Fruit fly (Drosophila melanogaster): ENCODE measurements around the gene CG10154.

DNA sequence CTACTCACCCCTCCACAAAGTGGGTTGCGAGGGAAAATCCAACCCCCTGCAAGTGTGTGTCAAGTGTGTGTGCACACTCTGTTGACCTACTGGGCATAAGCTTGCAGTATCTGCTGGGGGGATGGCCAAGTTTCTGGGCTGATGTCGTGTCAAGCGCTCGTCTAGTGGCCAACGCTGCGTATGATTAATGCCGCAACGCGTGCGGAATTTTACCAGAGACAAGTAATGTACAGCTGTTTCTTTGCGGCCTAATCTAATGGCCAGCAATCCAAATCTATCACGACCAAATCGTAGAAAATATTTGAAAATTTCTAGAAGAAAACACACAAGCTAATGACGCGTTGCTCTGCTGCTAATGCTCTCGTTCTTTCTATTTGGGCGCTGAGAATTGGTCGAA is 42.3 kb upstream of the CG10154 start:
- TF ChIP-seq GATAd (GFP tag; optimal IDR thresholded peaks at IDR 0.05): no peak
- no peak for TF ChIP-seq lola (GFP tag; optimal IDR thresholded peaks at IDR 0.05)
- no peak for TF ChIP-seq br (GFP tag; optimal IDR thresholded peaks at IDR 0.05)
- TF ChIP-seq ey (GFP tag; optimal IDR thresholded peaks at IDR 0.05): no peak
- TF ChIP-seq pan (optimal IDR thresholded peaks at IDR 0.05): no peak
- no peak for TF ChIP-seq Hr78 (GFP tag; optimal IDR thresholded peaks at IDR 0.05)
- no peak for TF ChIP-seq h (GFP tag; optimal IDR thresholded peaks at IDR 0.05)
- no peak for TF ChIP-seq Dif (GFP tag; optimal IDR thresholded peaks at IDR 0.05; ENCODE audit: partially characterized antibody)
- TF ChIP-seq dsf (GFP tag; optimal IDR thresholded peaks at IDR 0.05; ENCODE audit: borderline replicate concordance): no peak
- no peak for TF ChIP-seq jim (GFP tag; optimal IDR thresholded peaks at IDR 0.05)
- no peak for TF ChIP-seq Abd-B (GFP tag; optimal IDR thresholded peaks at IDR 0.05)

Data from whole organism, wandering third instar larva.